Fruit fly (Drosophila melanogaster) whole organism, embryonic: ENCODE results near the gene CG4230.
A peak's percentile ranks its signal among the peaks of the same experiment; 100 is the strongest.

ENCODE experiments used
- Aef1 ChIP-seq: fragments of 200-800 bp; sonication (Bioruptor generic); IDR thresholded peaks from 3 replicates; pipeline ENCODE4 v1.3.6; 2022; ENCODE audit warnings: missing biosample characterization, missing genetic modification characterization
- CG10366 ChIP-seq: fragments of 200-800 bp; sonication (Bioruptor generic); IDR thresholded peaks from 2 replicates; pipeline ENCODE4 v1.3.6; 2022; ENCODE audit warnings: missing biosample characterization, missing genetic modification characterization
- CG1233 ChIP-seq: fragments of 200-800 bp; sonication (Bioruptor generic); optimal IDR thresholded peaks from 4 replicates; lab custom pipeline; 2018; ENCODE audit warnings: missing biosample characterization, mild to moderate bottlenecking, missing genetic modification characterization
- CG12659 ChIP-seq: fragments of 200-800 bp; sonication (Bioruptor generic); optimal IDR thresholded peaks from 3 replicates; lab custom pipeline; 2017; ENCODE audit warnings: mild to moderate bottlenecking, missing biosample characterization, missing genetic modification reagents, missing genetic modification characterization
- CG12769 ChIP-seq: fragments of 200-800 bp; sonication (Bioruptor generic); optimal IDR thresholded peaks from 2 replicates; lab custom pipeline; 2019; ENCODE audit warnings: missing biosample characterization, mild to moderate bottlenecking, missing genetic modification characterization, moderate library complexity
- CG14441 ChIP-seq: fragments of 200-800 bp; sonication (Bioruptor generic); IDR thresholded peaks from 2 replicates; pipeline ENCODE4 v1.3.6; 2022; ENCODE audit warnings: missing biosample characterization, missing genetic modification characterization
- CG15011 ChIP-seq: fragments of 200-800 bp; sonication (Bioruptor generic); optimal IDR thresholded peaks from 3 replicates; lab custom pipeline; 2018; ENCODE audit warnings: missing biosample characterization, mild to moderate bottlenecking, missing genetic modification characterization
- CG15696 ChIP-seq: fragments of 200-800 bp; sonication (Bioruptor generic); optimal IDR thresholded peaks from 2 replicates; lab custom pipeline; 2019; ENCODE audit warnings: missing biosample characterization, mild to moderate bottlenecking, missing genetic modification characterization, moderate library complexity
- CG16815 ChIP-seq: fragments of 200-800 bp; sonication (Bioruptor generic); optimal IDR thresholded peaks from 3 replicates; lab custom pipeline; 2017; ENCODE audit warnings: missing biosample characterization, mild to moderate bottlenecking, missing genetic modification characterization
- CG17568 ChIP-seq: fragments of 200-800 bp; sonication (Bioruptor generic); optimal IDR thresholded peaks from 2 replicates; lab custom pipeline; 2018; ENCODE audit warnings: missing biosample characterization, mild to moderate bottlenecking, missing genetic modification characterization, moderate library complexity
- CG2120 ChIP-seq: fragments of 200-800 bp; sonication (Bioruptor generic); optimal IDR thresholded peaks from 3 replicates; lab custom pipeline; 2016; ENCODE audit warnings: missing biosample characterization, missing genetic modification characterization
- CG2129 ChIP-seq: fragments of 200-800 bp; sonication (Bioruptor generic); IDR thresholded peaks from 2 replicates; pipeline ENCODE4 v1.3.6; 2022; ENCODE audit warnings: missing biosample characterization, missing genetic modification characterization; ENCODE audit not compliant: partially characterized antibody
- CG31441 ChIP-seq: fragments of 200-800 bp; sonication (Bioruptor generic); IDR thresholded peaks from 2 replicates; pipeline ENCODE4 v1.3.6; 2022; ENCODE audit warnings: missing biosample characterization, missing genetic modification characterization
- CG4820 ChIP-seq: fragments of 200-800 bp; sonication (Bioruptor generic); optimal IDR thresholded peaks from 3 replicates; lab custom pipeline; 2016; ENCODE audit warnings: missing biosample characterization, missing genetic modification characterization
- CG6791 ChIP-seq: fragments of 200-800 bp; sonication (Bioruptor generic); IDR thresholded peaks from 3 replicates; pipeline ENCODE4 v1.3.6; 2022; ENCODE audit warnings: missing biosample characterization, missing genetic modification characterization; ENCODE audit not compliant: partially characterized antibody
- CG7271 ChIP-seq: fragments of 200-800 bp; sonication (Bioruptor generic); optimal IDR thresholded peaks from 2 replicates; lab custom pipeline; 2018; ENCODE audit warnings: missing biosample characterization, mild to moderate bottlenecking, missing genetic modification characterization, moderate library complexity
- CG7556 ChIP-seq: fragments of 200-800 bp; sonication (Bioruptor generic); optimal IDR thresholded peaks from 2 replicates; lab custom pipeline; 2017; ENCODE audit warnings: missing biosample characterization, mild to moderate bottlenecking, missing genetic modification characterization
- CG7745 ChIP-seq: fragments of 200-800 bp; sonication (Bioruptor generic); optimal IDR thresholded peaks from 2 replicates; lab custom pipeline; 2018; ENCODE audit warnings: missing biosample characterization, mild to moderate bottlenecking, missing genetic modification characterization, moderate library complexity
- CG7987 ChIP-seq: fragments of 200-800 bp; sonication (Bioruptor generic); optimal IDR thresholded peaks from 2 replicates; lab custom pipeline; 2018; ENCODE audit warnings: missing biosample characterization, mild to moderate bottlenecking, missing genetic modification characterization, moderate library complexity
- CHES-1-like ChIP-seq: fragments of 200-800 bp; sonication (Bioruptor generic); optimal IDR thresholded peaks from 2 replicates; lab custom pipeline; 2016; ENCODE audit warnings: missing biosample characterization, missing genetic modification characterization
- Dad ChIP-seq: fragments of 200-800 bp; sonication (Bioruptor generic); optimal IDR thresholded peaks from 3 replicates; lab custom pipeline; 2016; ENCODE audit warnings: missing biosample characterization, missing genetic modification characterization
- Eip74EF ChIP-seq, 2 experiments: fragments of 200-800 bp in 1 of 2; fragments of >200 bp in 1 of 2; sonication (Bioruptor generic) in 1 of 2; optimal IDR thresholded peaks; 2 replicates each; lab custom pipeline; 2017 to 2019; ENCODE audit warnings: missing biosample characterization in 2 of 2, missing genetic modification characterization in 2 of 2, mild to moderate bottlenecking in 1 of 2, moderate library complexity in 1 of 2
- Elba2 ChIP-seq: fragments of 200-800 bp; sonication (Bioruptor generic); optimal IDR thresholded peaks from 3 replicates; lab custom pipeline; 2016; ENCODE audit warnings: missing biosample characterization, missing genetic modification characterization
- GATAe ChIP-seq: fragments of 200-800 bp; sonication (Bioruptor generic); conservative IDR thresholded peaks from 2 replicates; pipeline ENCODE4 v1.3.6; 2022; ENCODE audit warnings: missing biosample characterization, missing genetic modification characterization
- H15 ChIP-seq: fragments of 200-800 bp; sonication (Bioruptor generic); IDR thresholded peaks from 3 replicates; pipeline ENCODE4 v1.3.6; 2022; ENCODE audit warnings: missing biosample characterization, missing genetic modification characterization
- HmgD ChIP-seq: fragments of 200-800 bp; sonication (Bioruptor generic); optimal IDR thresholded peaks from 3 replicates; lab custom pipeline; 2016; ENCODE audit warnings: missing biosample characterization, missing genetic modification characterization
- Hmx ChIP-seq: fragments of 200-800 bp; sonication (Bioruptor generic); optimal IDR thresholded peaks from 2 replicates; lab custom pipeline; 2016; ENCODE audit warnings: missing biosample characterization, missing genetic modification characterization
- Nf-YB ChIP-seq: fragments of 200-800 bp; sonication (Bioruptor generic); optimal IDR thresholded peaks from 3 replicates; lab custom pipeline; 2019; ENCODE audit warnings: missing biosample characterization, mild to moderate bottlenecking, missing genetic modification characterization, moderate library complexity
- Opbp ChIP-seq: fragments of 200-800 bp; sonication (Bioruptor generic); IDR thresholded peaks from 3 replicates; pipeline ENCODE4 v1.3.6; 2022; ENCODE audit warnings: missing biosample characterization, missing genetic modification characterization; ENCODE audit not compliant: partially characterized antibody
- Ptx1 ChIP-seq: fragments of 200-800 bp; sonication (Bioruptor generic); IDR thresholded peaks from 2 replicates; pipeline ENCODE4 v1.3.6; 2022; ENCODE audit warnings: missing biosample characterization, missing genetic modification characterization
- Vsx1 ChIP-seq: fragments of 200-800 bp; sonication (Bioruptor generic); optimal IDR thresholded peaks from 2 replicates; lab custom pipeline; 2017; ENCODE audit warnings: missing biosample characterization, mild to moderate bottlenecking, missing genetic modification characterization, missing genetic modification reagents
- ato ChIP-seq: fragments of 200-800 bp; sonication (Bioruptor generic); IDR thresholded peaks from 2 replicates; pipeline ENCODE4 v1.3.6; 2022; ENCODE audit warnings: missing biosample characterization, missing genetic modification characterization; ENCODE audit not compliant: partially characterized antibody
- bab2 ChIP-seq: fragments of 200-800 bp; sonication (Bioruptor generic); optimal IDR thresholded peaks from 2 replicates; lab custom pipeline; 2016; ENCODE audit warnings: missing biosample characterization, missing genetic modification characterization
- bigmax ChIP-seq: fragments of 200-800 bp; sonication (Bioruptor generic); optimal IDR thresholded peaks from 2 replicates; lab custom pipeline; 2018; ENCODE audit warnings: missing biosample characterization, mild to moderate bottlenecking, missing genetic modification characterization
- emc ChIP-seq: fragments of 200-800 bp; sonication (Bioruptor generic); optimal IDR thresholded peaks from 2 replicates; lab custom pipeline; 2016; ENCODE audit warnings: missing biosample characterization, missing genetic modification characterization
- fd3F ChIP-seq: fragments of 200-800 bp; sonication (Bioruptor generic); optimal IDR thresholded peaks from 2 replicates; lab custom pipeline; 2018; ENCODE audit warnings: missing biosample characterization, mild to moderate bottlenecking, missing genetic modification characterization, moderate library complexity
- hkb ChIP-seq, 2 experiments: fragments of 200-800 bp in 1 of 2; fragments of >200 bp in 1 of 2; sonication (Bioruptor generic) in 1 of 2; IDR thresholded peaks in 1 of 2; optimal IDR thresholded peaks in 1 of 2; 2 replicates each; pipeline versions ENCODE4 v1.3.6 to Lab custom; 2017 to 2022; ENCODE audit warnings: missing biosample characterization in 1 of 2, missing genetic modification characterization in 1 of 2
- lilli ChIP-seq: fragments of 200-800 bp; sonication (Bioruptor generic); optimal IDR thresholded peaks from 3 replicates; lab custom pipeline; 2016; ENCODE audit warnings: missing biosample characterization, missing genetic modification characterization
- pita ChIP-seq: fragments of 200-800 bp; sonication (Bioruptor generic); optimal IDR thresholded peaks from 2 replicates; lab custom pipeline; 2017; ENCODE audit warnings: missing biosample characterization, mild to moderate bottlenecking, missing genetic modification characterization
- rib ChIP-seq: fragments of 200-800 bp; sonication (Bioruptor generic); IDR thresholded peaks from 2 replicates; pipeline ENCODE4 v1.3.6; 2022; ENCODE audit warnings: missing biosample characterization, missing genetic modification characterization
- sd ChIP-seq: fragments of 200-800 bp; sonication (Bioruptor generic); optimal IDR thresholded peaks from 3 replicates; lab custom pipeline; 2018; ENCODE audit warnings: missing biosample characterization, mild to moderate bottlenecking, missing genetic modification characterization, moderate library complexity
- tll ChIP-seq, 2 experiments: fragments of 200-800 bp in 1 of 2; fragments of >200 bp in 1 of 2; sonication (Bioruptor generic) in 1 of 2; optimal IDR thresholded peaks; 2 replicates each; lab custom pipeline; 2017 to 2019; ENCODE audit warnings: missing biosample characterization in 2 of 2, missing genetic modification characterization in 2 of 2, mild to moderate bottlenecking in 1 of 2, moderate library complexity in 1 of 2
- ttk ChIP-seq: fragments of 200-800 bp; sonication (Bioruptor generic); IDR thresholded peaks from 2 replicates; pipeline ENCODE4 v2.1.2; 2022; ENCODE audit warnings: missing biosample characterization, missing genetic modification characterization
- unpg ChIP-seq: fragments of 200-800 bp; sonication (Bioruptor generic); optimal IDR thresholded peaks from 3 replicates; lab custom pipeline; 2018; ENCODE audit warnings: missing biosample characterization, mild to moderate bottlenecking, missing genetic modification characterization, moderate library complexity
- wdn ChIP-seq: fragments of 200-800 bp; sonication (Bioruptor generic); IDR thresholded peaks from 2 replicates; pipeline ENCODE4 v1.3.6; 2022; ENCODE audit warnings: missing biosample characterization, missing genetic modification characterization
- zf30C ChIP-seq: fragments of 200-800 bp; sonication (Bioruptor generic); optimal IDR thresholded peaks from 3 replicates; lab custom pipeline; 2018; ENCODE audit warnings: missing biosample characterization, mild to moderate bottlenecking, missing genetic modification characterization

The CG4230 gene

DNA sequence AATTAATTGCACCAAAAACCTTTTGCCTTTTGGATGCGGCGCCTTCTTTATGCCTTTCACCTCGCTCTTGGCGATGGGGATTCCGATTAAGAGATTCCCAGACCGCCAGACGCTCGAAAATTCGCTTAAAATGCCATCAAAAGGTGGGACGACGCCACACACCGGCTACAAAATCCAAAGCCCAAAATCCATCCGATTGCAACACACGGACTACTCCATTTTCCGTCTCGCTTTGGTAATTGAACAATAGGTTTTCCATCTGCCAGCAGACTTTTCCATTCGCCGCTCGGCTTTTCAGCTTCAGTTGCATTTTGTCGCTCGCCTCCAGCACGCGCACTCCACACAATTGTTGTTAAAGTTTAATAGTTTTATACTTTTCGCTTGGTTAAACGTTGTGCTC, 35.5 kb upstream of the CG4230 start, which contains the start of gene qtc:
Gene qtc, plus strand, starts transcription at position 301 of the 400 bp plus-strand sequence.
- TF ChIP-seq wdn (GFP tag; lab: Robert Waterston, UW), result no peak
- no peak for TF ChIP-seq CG10366 (GFP tag; lab: Robert Waterston, UW)
- no peak for TF ChIP-seq CG31441
- peak; percentile 27; the same call in 1 of the 3 replicates for TF ChIP-seq CG6791 (GFP tag; lab: Robert Waterston, UW)
- TF ChIP-seq GATAe (GFP tag; lab: Robert Waterston, UW), result no peak
- TF ChIP-seq Ptx1 (GFP tag; lab: Robert Waterston, UW), result no peak

DNA sequence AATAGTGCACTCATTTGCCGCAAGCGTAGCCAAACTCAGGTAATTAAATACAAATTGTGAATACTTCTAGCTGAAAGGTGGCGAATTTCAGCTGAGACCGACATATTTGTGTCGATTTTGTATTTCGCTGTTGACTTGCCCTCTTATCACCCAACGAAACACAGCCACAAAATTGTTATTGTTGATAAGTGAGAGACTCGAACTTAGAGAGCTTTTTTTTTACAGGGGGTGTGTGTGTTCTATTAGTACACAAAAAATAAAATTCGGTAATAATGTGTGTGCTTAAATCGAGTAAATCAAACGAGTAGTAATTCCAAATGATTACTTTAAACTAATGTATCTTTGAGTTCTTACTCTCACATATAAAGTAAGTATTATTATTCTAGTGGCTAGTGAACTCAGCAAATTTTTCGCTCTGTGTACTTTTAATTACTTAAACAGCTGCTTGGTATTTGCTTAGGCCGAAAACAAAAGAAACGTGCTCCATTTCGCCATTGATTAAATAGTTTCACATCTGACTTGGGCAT, 35.0 kb upstream of the CG4230 start:
- TF ChIP-seq Dad (GFP tag; lab: Kevin White, UChicago) (no peak), Eip74EF (GFP tag; optimal IDR thresholded peaks at IDR 0.05; lab: Kevin White, UChicago) (peak in 1 of 2 experiments; percentile 53), H15 (GFP tag; lab: Robert Waterston, UW) (0 out of 3 replicates have a peak, but pooled peaks have one; percentile 31), Vsx1 (GFP tag; lab: Kevin White, UChicago) (peak; percentile 31), ato (GFP tag; lab: Robert Waterston, UW) (no peak), bab2 (peak; percentile 56), ttk (GFP tag; lab: Robert Waterston, UW) (no peak; the same call in 1 of the 2 replicates), emc (no peak), sd (tag; lab: Kevin White, UChicago) (peak; percentile 56), CG1233 (GFP tag; lab: Kevin White, UChicago) (peak; percentile 52), CG7271 (no peak), CG12659 (GFP tag; lab: Kevin White, UChicago) (peak; percentile 57), CG10366 (GFP tag; lab: Robert Waterston, UW) (peak; percentile 51), lilli (GFP tag; lab: Kevin White, UChicago) (peak; percentile 88), rib (GFP tag; lab: Robert Waterston, UW) (0 out of 2 replicates have a peak, but pooled peaks have one; percentile 35), CG4820 (GFP tag; lab: Kevin White, UChicago) (peak; percentile 15), Opbp (no peak), Elba2 (GFP tag; lab: Kevin White, UChicago) (no peak), Hmx (GFP tag; lab: Kevin White, UChicago) (peak; percentile 57), CG15696 (tag; lab: Kevin White, UChicago) (no peak), CG16815 (peak; percentile 1), fd3F (peak; percentile 9), unpg (GFP tag; lab: Kevin White, UChicago) (peak; percentile 62), Aef1 (GFP tag; lab: Robert Waterston, UW) (0 out of 3 replicates have a peak, but pooled peaks have one; percentile 46), hkb (optimal IDR thresholded peaks at IDR 0.05; lab: Kevin White, UChicago) (no peak), hkb (GFP tag; IDR thresholded peaks at IDR 0.05; lab: Robert Waterston, UW) (peak; percentile 74), CG17568 (GFP tag; lab: Kevin White, UChicago) (peak; percentile 7), tll (GFP tag; optimal IDR thresholded peaks at IDR 0.05; lab: Kevin White, UChicago) (no peak), CG7556 (GFP tag; lab: Kevin White, UChicago) (peak; percentile 75), CG2129 (GFP tag; lab: Robert Waterston, UW) (no peak), CG12769 (tag; lab: Kevin White, UChicago) (peak; percentile 61), Nf-YB (GFP tag; lab: Kevin White, UChicago) (peak; percentile 42), HmgD (GFP tag; lab: Kevin White, UChicago) (peak; percentile 26), CG15011 (GFP tag; lab: Kevin White, UChicago) (peak; percentile 53), pita (GFP tag; lab: Kevin White, UChicago) (no peak), CHES-1-like (GFP tag; lab: Kevin White, UChicago) (peak; percentile 67), bigmax (GFP tag; lab: Kevin White, UChicago) (no peak), zf30C (GFP tag; lab: Kevin White, UChicago) (peak; percentile 70), CG14441 (peak; percentile 42; the same call in 1 of the 2 replicates), CG2120 (GFP tag; lab: Kevin White, UChicago) (peak; percentile 88), CG7987 (peak; percentile 45), CG7745 (tag; lab: Kevin White, UChicago) (no peak)
